Worm (Caenorhabditis elegans) whole organism, L4/young adult: ENCODE measurements around the gene F20G2.3.

Experiments
- W03F9.2 ChIP-seq: fragments of 150-350 bp; optimal IDR thresholded peaks from 2 replicates; lab custom pipeline; 2014; ENCODE audit warnings: missing biosample characterization, missing genetic modification characterization
- dao-5 ChIP-seq: sonication (generic microtip); optimal IDR thresholded peaks from 2 replicates; lab custom pipeline; 2016; ENCODE audit warnings: missing genotype, missing genetic modification characterization, moderate library complexity, missing compliant biosample characterization
- him-1 ChIP-seq: sonication (generic microtip); optimal IDR thresholded peaks from 2 replicates; lab custom pipeline; 2016; ENCODE audit warnings: missing genotype, missing genetic modification reagents, missing genetic modification characterization, missing compliant biosample characterization

DNA sequence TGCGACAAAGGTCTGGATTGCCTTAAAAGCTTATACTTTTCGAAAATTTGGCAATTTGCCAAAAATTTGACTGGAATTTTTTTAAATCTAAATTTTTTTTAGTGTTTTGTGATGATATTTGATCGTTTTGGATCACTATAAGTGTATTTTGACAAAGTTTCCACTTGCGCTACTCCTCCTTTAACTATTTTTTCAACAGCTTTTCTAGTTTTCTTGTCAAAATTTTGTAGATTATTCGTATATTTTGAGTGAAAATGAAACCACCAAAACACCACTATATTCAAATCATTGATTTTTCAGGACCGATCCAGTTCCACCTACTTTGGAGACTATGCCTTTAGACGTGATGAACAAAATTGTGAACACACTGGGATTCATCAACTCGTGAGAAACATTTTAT lies 42.7 kb downstream of the F20G2.3 start, which contains the start of gene fbxa-181:
- TF ChIP-seq him-1 (tag; lab: Kevin White, UChicago) (no peak), dao-5 (tag; lab: Kevin White, UChicago) (no peak), W03F9.2 (no peak)
